Worm (Caenorhabditis elegans) whole organism, late embryonic: ENCODE data around the gene pde-12.

Source experiments
- C08G9.2 ChIP-seq: sonication (generic microtip); optimal IDR thresholded peaks from 2 replicates; lab custom pipeline; 2016; ENCODE audit warnings: mild to moderate bottlenecking, missing genetic modification characterization, moderate library complexity, missing compliant biosample characterization
- F13H6.1 ChIP-seq: sonication (generic microtip); optimal IDR thresholded peaks from 2 replicates; lab custom pipeline; 2016; ENCODE audit warnings: missing genetic modification characterization, missing compliant biosample characterization
- K02D7.2 ChIP-seq: sonication (generic microtip); optimal IDR thresholded peaks from 2 replicates; lab custom pipeline; 2017; ENCODE audit warnings: mild to moderate bottlenecking, missing genetic modification characterization, missing compliant biosample characterization
- K09A11.1 ChIP-seq: sonication (generic microtip); optimal IDR thresholded peaks from 2 replicates; lab custom pipeline; 2017; ENCODE audit warnings: antibody characterized with exemption, mild to moderate bottlenecking, missing genetic modification characterization, missing compliant biosample characterization; ENCODE audit not compliant: insufficient read depth
- T23F11.4 ChIP-seq: fragments of 200-800 bp; sonication (Bioruptor generic); optimal IDR thresholded peaks from 2 replicates; lab custom pipeline; 2018; ENCODE audit warnings: mild to moderate bottlenecking, missing genetic modification characterization, missing compliant biosample characterization
- Y22D7AL.16 ChIP-seq: sonication (generic microtip); optimal IDR thresholded peaks from 2 replicates; lab custom pipeline; 2016; ENCODE audit warnings: missing genetic modification characterization, missing compliant biosample characterization
- ahr-1 ChIP-seq: sonication (generic microtip); optimal IDR thresholded peaks from 2 replicates; lab custom pipeline; 2016; ENCODE audit warnings: missing genetic modification characterization, missing compliant biosample characterization
- ama-1 ChIP-seq: fragments of 150-350 bp; optimal IDR thresholded peaks from 2 replicates; lab custom pipeline; 2014
- ceh-14 ChIP-seq: sonication (generic microtip); optimal IDR thresholded peaks from 2 replicates; lab custom pipeline; 2016; ENCODE audit warnings: missing genotype, missing genetic modification characterization, missing compliant biosample characterization
- ceh-18 ChIP-seq: sonication (generic microtip); optimal IDR thresholded peaks from 2 replicates; lab custom pipeline; 2016; ENCODE audit warnings: missing genetic modification characterization, missing compliant biosample characterization
- ceh-2 ChIP-seq: sonication (generic microtip); optimal IDR thresholded peaks from 2 replicates; lab custom pipeline; 2016; ENCODE audit warnings: missing genotype, missing genetic modification characterization, missing compliant biosample characterization
- ceh-22 ChIP-seq: sonication (generic microtip); optimal IDR thresholded peaks from 2 replicates; lab custom pipeline; 2017; ENCODE audit warnings: missing biosample characterization, missing genetic modification characterization
- ceh-24 ChIP-seq: sonication (generic microtip); optimal IDR thresholded peaks from 2 replicates; lab custom pipeline; 2016; ENCODE audit warnings: mild to moderate bottlenecking, missing genetic modification characterization, missing compliant biosample characterization
- ceh-30 ChIP-seq: fragments of 150-350 bp; optimal IDR thresholded peaks from 2 replicates; lab custom pipeline; 2014; ENCODE audit warnings: missing biosample characterization, missing genetic modification characterization
- ceh-31 ChIP-seq: sonication (generic microtip); optimal IDR thresholded peaks from 2 replicates; lab custom pipeline; 2016; ENCODE audit warnings: missing genetic modification characterization, missing compliant biosample characterization
- ceh-34 ChIP-seq: sonication (generic microtip); optimal IDR thresholded peaks from 2 replicates; lab custom pipeline; 2016; ENCODE audit warnings: mild to moderate bottlenecking, missing genetic modification characterization, missing compliant biosample characterization
- ceh-48 ChIP-seq: sonication (generic microtip); optimal IDR thresholded peaks from 2 replicates; lab custom pipeline; 2016; ENCODE audit warnings: missing genetic modification characterization, inconsistent platforms, missing compliant biosample characterization
- ceh-6 ChIP-seq: fragments of 200-800 bp; sonication (Bioruptor generic); optimal IDR thresholded peaks from 2 replicates; lab custom pipeline; 2018; ENCODE audit warnings: mild to moderate bottlenecking, missing genetic modification characterization, missing compliant biosample characterization
- ceh-9 ChIP-seq: sonication (generic microtip); optimal IDR thresholded peaks from 2 replicates; lab custom pipeline; 2016; ENCODE audit warnings: mild to moderate bottlenecking, missing genetic modification characterization, inconsistent platforms, missing compliant biosample characterization
- dmd-4 ChIP-seq: sonication (generic microtip); optimal IDR thresholded peaks from 2 replicates; lab custom pipeline; 2016; ENCODE audit warnings: borderline replicate concordance, missing genetic modification characterization, missing compliant biosample characterization
- elt-2 ChIP-seq: sonication (generic microtip); optimal IDR thresholded peaks from 2 replicates; lab custom pipeline; 2016; ENCODE audit warnings: missing genetic modification reagents, missing genetic modification characterization, missing compliant biosample characterization
- ets-4 ChIP-seq: sonication (generic microtip); optimal IDR thresholded peaks from 2 replicates; lab custom pipeline; 2016; ENCODE audit warnings: missing genetic modification characterization, missing compliant biosample characterization
- eyg-1 ChIP-seq: sonication (generic microtip); optimal IDR thresholded peaks from 2 replicates; lab custom pipeline; 2016; ENCODE audit warnings: missing genotype, missing genetic modification characterization, missing compliant biosample characterization
- fkh-10 ChIP-seq: fragments of 150-350 bp; optimal IDR thresholded peaks from 2 replicates; lab custom pipeline; 2014; ENCODE audit warnings: missing biosample characterization, missing genetic modification reagents, missing genetic modification characterization
- gmeb-2 ChIP-seq: sonication (generic microtip); optimal IDR thresholded peaks from 2 replicates; lab custom pipeline; 2016; ENCODE audit warnings: missing genetic modification characterization, inconsistent platforms, missing compliant biosample characterization
- hlh-30 ChIP-seq: sonication (generic microtip); optimal IDR thresholded peaks from 2 replicates; lab custom pipeline; 2017; ENCODE audit warnings: antibody characterized with exemption, missing genetic modification characterization, missing compliant biosample characterization; ENCODE audit not compliant: insufficient read depth
- hlh-6 ChIP-seq: sonication (generic microtip); optimal IDR thresholded peaks from 2 replicates; lab custom pipeline; 2016; ENCODE audit warnings: missing genotype, missing genetic modification characterization, missing compliant biosample characterization
- hlh-8 ChIP-seq: sonication (generic microtip); optimal IDR thresholded peaks from 2 replicates; lab custom pipeline; 2016; ENCODE audit warnings: missing genotype, missing genetic modification characterization, missing compliant biosample characterization
- lin-11 ChIP-seq: fragments of 200-800 bp; sonication (Bioruptor generic); optimal IDR thresholded peaks from 2 replicates; lab custom pipeline; 2018; ENCODE audit warnings: mild to moderate bottlenecking, missing genetic modification characterization, missing compliant biosample characterization
- madf-2 ChIP-seq: sonication (generic microtip); optimal IDR thresholded peaks from 2 replicates; lab custom pipeline; 2017; ENCODE audit warnings: missing genetic modification characterization, missing compliant biosample characterization
- mec-3 ChIP-seq: sonication (generic microtip); optimal IDR thresholded peaks from 2 replicates; lab custom pipeline; 2016; ENCODE audit warnings: borderline replicate concordance, missing genetic modification characterization, missing compliant biosample characterization
- nfya-1 ChIP-seq: sonication (generic microtip); optimal IDR thresholded peaks from 2 replicates; lab custom pipeline; 2017; ENCODE audit warnings: missing genetic modification characterization, mild to moderate bottlenecking, missing compliant biosample characterization, antibody characterized with exemption, moderate library complexity
- nhr-232 ChIP-seq: sonication (generic microtip); optimal IDR thresholded peaks from 2 replicates; lab custom pipeline; 2016; ENCODE audit warnings: missing genetic modification characterization, missing compliant biosample characterization
- odd-2 ChIP-seq: sonication (generic microtip); optimal IDR thresholded peaks from 2 replicates; lab custom pipeline; 2017; ENCODE audit warnings: antibody characterized with exemption, mild to moderate bottlenecking, missing genetic modification characterization, missing compliant biosample characterization
- pha-4 ChIP-seq: fragments of 150-350 bp; optimal IDR thresholded peaks from 2 replicates; lab custom pipeline; 2018; ENCODE audit warnings: missing biosample characterization, missing genetic modification reagents, missing genetic modification characterization
- ref-2 ChIP-seq: sonication (generic microtip); optimal IDR thresholded peaks from 2 replicates; lab custom pipeline; 2016; ENCODE audit warnings: missing genetic modification characterization, missing compliant biosample characterization
- rnt-1 ChIP-seq: sonication (generic microtip); optimal IDR thresholded peaks from 2 replicates; lab custom pipeline; 2016; ENCODE audit warnings: missing genetic modification characterization, missing compliant biosample characterization
- sox-2 ChIP-seq: fragments of 200-800 bp; sonication (Bioruptor generic); IDR thresholded peaks from 2 replicates; pipeline ENCODE4 v1.3.6; 2022; ENCODE audit warnings: missing genetic modification reagents, missing genetic modification characterization, missing compliant biosample characterization
- tbx-2 ChIP-seq: sonication (generic microtip); optimal IDR thresholded peaks from 2 replicates; lab custom pipeline; 2016; ENCODE audit warnings: missing genetic modification characterization, missing compliant biosample characterization
- unc-55 ChIP-seq: sonication (generic microtip); optimal IDR thresholded peaks from 2 replicates; lab custom pipeline; 2017; ENCODE audit warnings: missing biosample characterization, missing genetic modification reagents, missing genetic modification characterization
- unc-86 ChIP-seq: sonication (generic microtip); optimal IDR thresholded peaks from 2 replicates; lab custom pipeline; 2016; ENCODE audit warnings: missing genetic modification characterization, missing compliant biosample characterization
- ztf-16 ChIP-seq: sonication (generic microtip); optimal IDR thresholded peaks from 2 replicates; lab custom pipeline; 2017; ENCODE audit warnings: missing genetic modification characterization, missing compliant biosample characterization

Gene pde-12

ce11 chrIII:10820592-10821242, 24.1 kb downstream of the pde-12 start:
- TF ChIP-seq F13H6.1 (tag; lab: Kevin White, UChicago) (no peak), ceh-18 (tag; lab: Kevin White, UChicago) (no peak), ceh-6 (GFP tag; lab: Kevin White, UChicago) (no peak)

DNA sequence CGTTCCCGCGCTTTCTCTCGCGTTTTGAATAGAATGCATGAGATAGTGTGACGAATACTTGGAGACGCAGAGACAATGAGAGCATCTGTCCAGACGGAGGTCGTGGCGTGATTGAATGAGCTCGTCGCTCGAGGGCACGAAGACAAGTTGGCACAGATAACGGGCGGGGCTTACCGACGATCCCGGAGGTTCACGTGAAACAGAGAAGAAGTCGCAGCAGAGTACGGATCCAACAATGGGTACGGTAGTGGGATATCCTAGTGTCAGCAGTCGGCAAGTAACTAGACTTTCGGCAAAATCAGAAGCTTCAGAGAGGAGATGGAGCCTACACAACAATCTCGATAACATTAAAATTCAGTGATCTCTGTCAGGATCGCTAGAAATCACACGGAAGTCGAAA, 25.0 kb downstream of the pde-12 start:
- TF ChIP-seq gmeb-2 (tag; lab: Kevin White, UChicago) (no peak), ceh-34 (peak; percentile 49), unc-55 (GFP tag; lab: Kevin White, UChicago) (peak; percentile 22), madf-2 (tag; lab: Kevin White, UChicago) (no peak), ceh-18 (tag; lab: Kevin White, UChicago) (peak; percentile 70), mec-3 (tag; lab: Kevin White, UChicago) (peak; percentile 1)

- TF ChIP-seq ceh-48 (tag; lab: Kevin White, UChicago), result peak; percentile 53
- TF ChIP-seq odd-2 (tag; lab: Kevin White, UChicago), result no peak
These were observed 25.6 kb downstream of the pde-12 start for ce11 chrIII:10819257-10819656.

- peak; percentile 44 for TF ChIP-seq ceh-48 (tag; lab: Kevin White, UChicago)
- TF ChIP-seq C08G9.2 (tag; lab: Kevin White, UChicago), result peak; percentile 21
- TF ChIP-seq unc-86 (tag; lab: Kevin White, UChicago), result peak; percentile 18
- peak; percentile 43 for TF ChIP-seq nfya-1 (tag; lab: Kevin White, UChicago)
- TF ChIP-seq ceh-34, result peak; percentile 13
- peak; percentile 20; the same call in 1 of the 2 replicates for TF ChIP-seq sox-2
- no peak for TF ChIP-seq ceh-9 (tag; lab: Kevin White, UChicago)
- TF ChIP-seq hlh-8 (tag; lab: Kevin White, UChicago), result no peak
- TF ChIP-seq ceh-30 (tag; lab: Kevin White, UChicago), result peak; percentile 63
- peak; percentile 9 for TF ChIP-seq nhr-232 (tag; lab: Kevin White, UChicago)
- TF ChIP-seq ama-1, result no peak
- TF ChIP-seq pha-4 (tag; lab: Kevin White, UChicago), result no peak
- TF ChIP-seq elt-2 (tag; lab: Kevin White, UChicago), result peak; percentile 18
- peak; percentile 8 for TF ChIP-seq ceh-14 (tag; lab: Kevin White, UChicago)
- TF ChIP-seq Y22D7AL.16 (tag; lab: Kevin White, UChicago), result no peak
- peak; percentile 23 for TF ChIP-seq ceh-2 (tag; lab: Kevin White, UChicago)
- no peak for TF ChIP-seq T23F11.4
- TF ChIP-seq rnt-1 (tag; lab: Kevin White, UChicago), result peak; percentile 6
- peak; percentile 70 for TF ChIP-seq ceh-31
- peak; percentile 53 for TF ChIP-seq ztf-16 (tag; lab: Kevin White, UChicago)
- TF ChIP-seq tbx-2 (tag; lab: Kevin White, UChicago), result peak; percentile 60
- no peak for TF ChIP-seq ceh-24 (tag; lab: Kevin White, UChicago)
- no peak for TF ChIP-seq ref-2
- no peak for TF ChIP-seq lin-11 (tag; lab: Kevin White, UChicago)
These were observed 26.5 kb downstream of the pde-12 start for ce11 chrIII:10818364-10818763.

- TF ChIP-seq eyg-1 (tag; lab: Kevin White, UChicago) (no peak), elt-2 (tag; lab: Kevin White, UChicago) (no peak), ztf-16 (tag; lab: Kevin White, UChicago) (peak; percentile 0), K09A11.1 (tag; lab: Kevin White, UChicago) (no peak), ceh-30 (tag; lab: Kevin White, UChicago) (no peak), ahr-1 (no peak), hlh-30 (no peak), ets-4 (no peak), dmd-4 (tag; lab: Kevin White, UChicago) (no peak), ceh-34 (peak; percentile 32), fkh-10 (GFP tag; lab: Kevin White, UChicago) (no peak), unc-55 (GFP tag; lab: Kevin White, UChicago) (no peak), K02D7.2 (tag; lab: Kevin White, UChicago) (no peak), gmeb-2 (tag; lab: Kevin White, UChicago) (no peak), sox-2 (no peak), ceh-6 (GFP tag; lab: Kevin White, UChicago) (no peak), hlh-6 (tag; lab: Kevin White, UChicago) (no peak), ceh-22 (tag; lab: Kevin White, UChicago) (no peak), ceh-18 (tag; lab: Kevin White, UChicago) (peak; percentile 86)
These were observed 27.9 kb downstream of the pde-12 start, which contains the start of gene sca-1 for ce11 chrIII:10816800-10817418. Gene sca-1, minus strand, starts transcription at chrIII:10816850.
